Fruit fly (Drosophila melanogaster) whole organism, embryonic: ENCODE results near the gene CG34256.
A peak's percentile ranks its signal among the peaks of the same experiment; 100 is the strongest.

Experiments
- Ada2b ChIP-seq: fragments of 200-800 bp; sonication (Bioruptor generic); IDR thresholded peaks from 2 replicates; pipeline ENCODE4 v1.3.6; 2022; ENCODE audit warnings: missing biosample characterization, missing genetic modification characterization
- BEAF-32 ChIP-seq: fragments of 200-800 bp; sonication (Bioruptor generic); optimal IDR thresholded peaks from 3 replicates; lab custom pipeline; 2017; ENCODE audit warnings: missing biosample characterization, missing genetic modification characterization, mild to moderate bottlenecking, moderate library complexity, missing genetic modification reagents
- Blimp-1 ChIP-seq: fragments of 200-800 bp; sonication (Bioruptor generic); optimal IDR thresholded peaks from 3 replicates; lab custom pipeline; 2018; ENCODE audit warnings: missing biosample characterization, missing genetic modification characterization, mild to moderate bottlenecking, moderate library complexity, missing genetic modification reagents
- CG10267 ChIP-seq: fragments of 200-800 bp; sonication (Bioruptor generic); optimal IDR thresholded peaks from 2 replicates; lab custom pipeline; 2018; ENCODE audit warnings: missing biosample characterization, mild to moderate bottlenecking, missing genetic modification characterization, moderate library complexity
- CG12769 ChIP-seq: fragments of 200-800 bp; sonication (Bioruptor generic); optimal IDR thresholded peaks from 2 replicates; lab custom pipeline; 2019; ENCODE audit warnings: missing biosample characterization, mild to moderate bottlenecking, missing genetic modification characterization, moderate library complexity
- CG14441 ChIP-seq: fragments of 200-800 bp; sonication (Bioruptor generic); IDR thresholded peaks from 2 replicates; pipeline ENCODE4 v1.3.6; 2022; ENCODE audit warnings: missing biosample characterization, missing genetic modification characterization
- CG15696 ChIP-seq: fragments of 200-800 bp; sonication (Bioruptor generic); optimal IDR thresholded peaks from 2 replicates; lab custom pipeline; 2019; ENCODE audit warnings: missing biosample characterization, mild to moderate bottlenecking, missing genetic modification characterization, moderate library complexity
- CG3847 ChIP-seq: fragments of 200-800 bp; sonication (Bioruptor generic); IDR thresholded peaks from 2 replicates; pipeline ENCODE4 v1.3.6; 2022; ENCODE audit warnings: missing biosample characterization, missing genetic modification characterization
- CG6175 ChIP-seq: fragments of 200-800 bp; sonication (Bioruptor generic); IDR thresholded peaks from 3 replicates; pipeline ENCODE4 v1.3.6; 2022; ENCODE audit warnings: missing biosample characterization, missing genetic modification characterization
- CG6765 ChIP-seq: fragments of 200-800 bp; sonication (Bioruptor generic); optimal IDR thresholded peaks from 3 replicates; lab custom pipeline; 2017; ENCODE audit warnings: missing biosample characterization, mild to moderate bottlenecking, missing genetic modification characterization
- CG7928 ChIP-seq: fragments of 200-800 bp; sonication (Bioruptor generic); optimal IDR thresholded peaks from 2 replicates; lab custom pipeline; 2017; ENCODE audit warnings: missing biosample characterization, mild to moderate bottlenecking, missing genetic modification characterization
- CG9609 ChIP-seq: fragments of 200-800 bp; sonication (Bioruptor generic); optimal IDR thresholded peaks from 3 replicates; lab custom pipeline; 2016; ENCODE audit warnings: missing biosample characterization, missing genetic modification characterization
- CG9817 ChIP-seq: fragments of 200-800 bp; sonication (Bioruptor generic); optimal IDR thresholded peaks from 2 replicates; lab custom pipeline; 2018; ENCODE audit warnings: missing biosample characterization, mild to moderate bottlenecking, missing genetic modification characterization, moderate library complexity
- Dll ChIP-seq: fragments of 200-800 bp; sonication (Bioruptor generic); IDR thresholded peaks from 4 replicates; pipeline ENCODE4 v1.3.6; 2022; ENCODE audit warnings: missing biosample characterization, missing genetic modification characterization; ENCODE audit not compliant: partially characterized antibody
- Dp ChIP-seq: fragments of 200-800 bp; sonication (Bioruptor generic); optimal IDR thresholded peaks from 2 replicates; lab custom pipeline; 2018; ENCODE audit warnings: missing biosample characterization, mild to moderate bottlenecking, missing genetic modification characterization, moderate library complexity
- E2f1 ChIP-seq: fragments of 200-800 bp; sonication (Bioruptor generic); IDR thresholded peaks from 2 replicates; pipeline ENCODE4 v1.3.6; 2022; ENCODE audit warnings: missing biosample characterization, missing genetic modification characterization
- Fer2 ChIP-seq: fragments of 200-800 bp; sonication (Bioruptor generic); optimal IDR thresholded peaks from 2 replicates; lab custom pipeline; 2018; ENCODE audit warnings: missing biosample characterization, mild to moderate bottlenecking, missing genetic modification characterization, moderate library complexity
- H2.0 ChIP-seq: fragments of 200-800 bp; sonication (Bioruptor generic); IDR thresholded peaks from 2 replicates; pipeline ENCODE4 v1.3.6; 2022; ENCODE audit warnings: missing biosample characterization, missing genetic modification characterization
- Hr78 ChIP-seq, 2 experiments: fragments of 200-800 bp in 1 of 2; fragments of >200 bp in 1 of 2; sonication (Bioruptor generic) in 1 of 2; optimal IDR thresholded peaks; 2 replicates each; lab custom pipeline; 2017 to 2019; ENCODE audit warnings: missing biosample characterization in 2 of 2, missing genetic modification characterization in 2 of 2, mild to moderate bottlenecking in 1 of 2, moderate library complexity in 1 of 2
- Jarid2 ChIP-seq: fragments of 200-800 bp; sonication (Bioruptor generic); optimal IDR thresholded peaks from 3 replicates; lab custom pipeline; 2017; ENCODE audit warnings: mild to moderate bottlenecking, missing biosample characterization, missing genetic modification reagents, missing genetic modification characterization
- MESR4 ChIP-seq: fragments of 200-800 bp; sonication (Bioruptor generic); optimal IDR thresholded peaks from 2 replicates; lab custom pipeline; 2018; ENCODE audit warnings: missing biosample characterization, mild to moderate bottlenecking, missing genetic modification characterization, moderate library complexity
- NC2α ChIP-seq: fragments of 200-800 bp; sonication (Bioruptor generic); optimal IDR thresholded peaks from 2 replicates; lab custom pipeline; 2016; ENCODE audit warnings: missing biosample characterization, missing genetic modification characterization
- Side ChIP-seq: fragments of 200-800 bp; sonication (Bioruptor generic); optimal IDR thresholded peaks from 2 replicates; lab custom pipeline; 2016; ENCODE audit warnings: missing biosample characterization, missing genetic modification characterization
- Sry-β ChIP-seq: fragments of 200-800 bp; sonication (Bioruptor generic); optimal IDR thresholded peaks from 2 replicates; lab custom pipeline; 2018; ENCODE audit warnings: missing biosample characterization, mild to moderate bottlenecking, missing genetic modification characterization, moderate library complexity
- TFAM ChIP-seq: fragments of 200-800 bp; sonication (Bioruptor generic); optimal IDR thresholded peaks from 2 replicates; lab custom pipeline; 2017; ENCODE audit warnings: missing biosample characterization, missing genetic modification characterization, inconsistent platforms
- Taf1 ChIP-seq: fragments of 200-800 bp; sonication (Bioruptor generic); IDR thresholded peaks from 2 replicates; pipeline ENCODE4 v1.3.6; 2022; ENCODE audit warnings: missing biosample characterization, missing genetic modification characterization
- Vsx1 ChIP-seq: fragments of 200-800 bp; sonication (Bioruptor generic); optimal IDR thresholded peaks from 2 replicates; lab custom pipeline; 2017; ENCODE audit warnings: missing biosample characterization, mild to moderate bottlenecking, missing genetic modification characterization, missing genetic modification reagents
- abd-A ChIP-seq: fragments of 200-800 bp; sonication (Bioruptor generic); optimal IDR thresholded peaks from 3 replicates; lab custom pipeline; 2019; ENCODE audit warnings: missing biosample characterization, mild to moderate bottlenecking, missing genetic modification characterization, moderate library complexity
- al ChIP-seq: fragments of 200-800 bp; sonication (Bioruptor generic); IDR thresholded peaks from 2 replicates; pipeline ENCODE4 v1.3.6; 2022; ENCODE audit warnings: missing biosample characterization, missing genetic modification characterization
- ap ChIP-seq: fragments of 200-800 bp; sonication (Bioruptor generic); IDR thresholded peaks from 2 replicates; pipeline ENCODE4 v1.3.6; 2022; ENCODE audit warnings: missing biosample characterization, missing genetic modification characterization
- ara ChIP-seq: fragments of 200-800 bp; sonication (Bioruptor generic); IDR thresholded peaks from 2 replicates; pipeline ENCODE4 v1.3.6; 2022; ENCODE audit warnings: missing biosample characterization, missing genetic modification characterization
- chif ChIP-seq, 2 experiments: fragments of 200-800 bp; sonication (Bioruptor generic); optimal IDR thresholded peaks; 3 replicates each; lab custom pipeline; 2016; ENCODE audit warnings: missing biosample characterization in 2 of 2, missing genetic modification characterization in 2 of 2
- chn ChIP-seq: fragments of 200-800 bp; sonication (Bioruptor generic); optimal IDR thresholded peaks from 2 replicates; lab custom pipeline; 2016; ENCODE audit warnings: missing biosample characterization, missing genetic modification characterization
- dan ChIP-seq: fragments of 200-800 bp; sonication (Bioruptor generic); IDR thresholded peaks from 2 replicates; pipeline ENCODE4 v1.3.6; 2022; ENCODE audit warnings: missing biosample characterization, missing genetic modification characterization
- dmrt11E ChIP-seq: fragments of 200-800 bp; sonication (Bioruptor generic); optimal IDR thresholded peaks from 3 replicates; lab custom pipeline; 2018; ENCODE audit warnings: missing biosample characterization, mild to moderate bottlenecking, missing genetic modification characterization, moderate library complexity
- dmrt99B ChIP-seq: fragments of 200-800 bp; sonication (Bioruptor generic); optimal IDR thresholded peaks from 2 replicates; lab custom pipeline; 2018; ENCODE audit warnings: missing biosample characterization, mild to moderate bottlenecking, missing genetic modification characterization, moderate library complexity
- emc ChIP-seq: fragments of 200-800 bp; sonication (Bioruptor generic); optimal IDR thresholded peaks from 2 replicates; lab custom pipeline; 2016; ENCODE audit warnings: missing biosample characterization, missing genetic modification characterization
- fd3F ChIP-seq: fragments of 200-800 bp; sonication (Bioruptor generic); optimal IDR thresholded peaks from 2 replicates; lab custom pipeline; 2018; ENCODE audit warnings: missing biosample characterization, mild to moderate bottlenecking, missing genetic modification characterization, moderate library complexity
- fu2 ChIP-seq: fragments of 200-800 bp; sonication (Bioruptor generic); optimal IDR thresholded peaks from 2 replicates; lab custom pipeline; 2016; ENCODE audit warnings: missing biosample characterization, missing genetic modification characterization
- gsb ChIP-seq: fragments of 200-800 bp; sonication (Bioruptor generic); IDR thresholded peaks from 2 replicates; pipeline ENCODE4 v1.3.6; 2022; ENCODE audit warnings: missing biosample characterization, missing genetic modification characterization
- inv ChIP-seq: fragments of 200-800 bp; sonication (Bioruptor generic); IDR thresholded peaks from 2 replicates; pipeline ENCODE4 v1.3.6; 2022; ENCODE audit warnings: missing biosample characterization, missing genetic modification characterization; ENCODE audit not compliant: partially characterized antibody
- kni ChIP-seq: fragments of 200-800 bp; sonication (Bioruptor generic); optimal IDR thresholded peaks from 3 replicates; lab custom pipeline; 2017; ENCODE audit warnings: mild to moderate bottlenecking, missing biosample characterization, missing genetic modification reagents, missing genetic modification characterization
- p53 ChIP-seq: fragments of 200-800 bp; sonication (Bioruptor generic); optimal IDR thresholded peaks from 2 replicates; lab custom pipeline; 2016; ENCODE audit warnings: missing biosample characterization, missing genetic modification characterization
- pfk ChIP-seq: fragments of 200-800 bp; sonication (Bioruptor generic); optimal IDR thresholded peaks from 2 replicates; lab custom pipeline; 2018; ENCODE audit warnings: missing biosample characterization, mild to moderate bottlenecking, missing genetic modification characterization, moderate library complexity
- pros ChIP-seq: fragments of 200-800 bp; sonication (Bioruptor generic); optimal IDR thresholded peaks from 3 replicates; lab custom pipeline; 2019; ENCODE audit warnings: missing biosample characterization, mild to moderate bottlenecking, missing genetic modification characterization, moderate library complexity
- row ChIP-seq: fragments of 200-800 bp; sonication (Bioruptor generic); IDR thresholded peaks from 3 replicates; pipeline ENCODE4 v1.3.6; 2022; ENCODE audit warnings: missing biosample characterization, missing genetic modification characterization
- sens ChIP-seq: fragments of 200-800 bp; sonication (Bioruptor generic); peaks from one replicate; lab custom pipeline; 2016; ENCODE audit warnings: missing biosample characterization, missing genetic modification characterization
- tgo ChIP-seq: fragments of 200-800 bp; sonication (Bioruptor generic); IDR thresholded peaks from 3 replicates; pipeline ENCODE4 v1.3.6; 2022; ENCODE audit warnings: missing biosample characterization, missing genetic modification characterization
- wor ChIP-seq: fragments of 200-800 bp; sonication (Bioruptor generic); IDR thresholded peaks from 2 replicates; pipeline ENCODE4 v1.3.6; 2022; ENCODE audit warnings: missing biosample characterization, missing genetic modification characterization

Gene CG34256

dm6 chr3L:18988055-18988819 lies 1.4 kb downstream of the CG34256 start, which contains the start of gene CG11619:
TSS of gene CG11619 (minus strand) at chr3L:18988323.
- no peak for TF ChIP-seq chif (GFP tag; optimal IDR thresholded peaks at IDR 0.05; lab: Kevin White, UChicago)
- no peak for TF ChIP-seq ap (GFP tag; lab: Robert Waterston, UW)
- no peak for TF ChIP-seq CG6765 (GFP tag; lab: Kevin White, UChicago)
- peak; percentile 48 for TF ChIP-seq kni (GFP tag; lab: Kevin White, UChicago)
- peak; percentile 38 for TF ChIP-seq sens (GFP tag; lab: Kevin White, UChicago)
- peak; percentile 10; the same call in 1 of the 3 replicates for TF ChIP-seq row (GFP tag; lab: Robert Waterston, UW)
- TF ChIP-seq chn: no peak
- no peak for TF ChIP-seq Fer2 (tag; lab: Kevin White, UChicago)
- no peak for TF ChIP-seq Jarid2 (GFP tag; lab: Kevin White, UChicago)
- TF ChIP-seq dmrt99B (tag; lab: Kevin White, UChicago): no peak
- TF ChIP-seq dan: no peak
- no peak for TF ChIP-seq pfk (GFP tag; lab: Kevin White, UChicago)
- peak; percentile 70; the same call in 2 of the 3 replicates for TF ChIP-seq CG6175 (GFP tag; lab: Robert Waterston, UW)
- no peak for TF ChIP-seq gsb (GFP tag; lab: Robert Waterston, UW)
- no peak for TF ChIP-seq al (GFP tag; lab: Robert Waterston, UW)
- no peak for TF ChIP-seq p53
- TF ChIP-seq CG9609 (GFP tag; lab: Kevin White, UChicago): no peak
- TF ChIP-seq CG14441 (GFP tag; lab: Robert Waterston, UW): no peak
- TF ChIP-seq Hr78 (GFP tag; optimal IDR thresholded peaks at IDR 0.05; lab: Kevin White, UChicago): peak in 1 of 2 experiments; percentile 44
- TF ChIP-seq NC2α (GFP tag; lab: Kevin White, UChicago): no peak
- no peak for TF ChIP-seq CG15696 (tag; lab: Kevin White, UChicago)
- peak; percentile 88 for TF ChIP-seq pros (GFP tag; lab: Kevin White, UChicago)
- TF ChIP-seq Ada2b (GFP tag; lab: Robert Waterston, UW): no peak
- TF ChIP-seq fu2 (GFP tag; lab: Kevin White, UChicago): no peak
- TF ChIP-seq wor: no peak
- peak; percentile 34 for TF ChIP-seq CG12769 (tag; lab: Kevin White, UChicago)
- TF ChIP-seq abd-A (tag; lab: Kevin White, UChicago): no peak
- no peak for TF ChIP-seq Dp (GFP tag; lab: Kevin White, UChicago)
- peak; percentile 17 for TF ChIP-seq BEAF-32 (GFP tag; lab: Kevin White, UChicago)
- TF ChIP-seq H2.0 (GFP tag; lab: Robert Waterston, UW): no peak
- TF ChIP-seq CG9817: no peak
- TF ChIP-seq TFAM (GFP tag; lab: Kevin White, UChicago): no peak
- no peak for TF ChIP-seq tgo (GFP tag; lab: Robert Waterston, UW)
- no peak for TF ChIP-seq ara (GFP tag; lab: Robert Waterston, UW)
- no peak for TF ChIP-seq dmrt11E (tag; lab: Kevin White, UChicago)
- peak; percentile 93 for TF ChIP-seq Blimp-1 (GFP tag; lab: Kevin White, UChicago)
- no peak for TF ChIP-seq E2f1
- no peak for TF ChIP-seq Taf1 (GFP tag; lab: Robert Waterston, UW)
- no peak for TF ChIP-seq emc (GFP tag; lab: Kevin White, UChicago)
- TF ChIP-seq fd3F: no peak
- TF ChIP-seq CG7928 (GFP tag; lab: Kevin White, UChicago): no peak
- TF ChIP-seq Side (GFP tag; lab: Kevin White, UChicago): no peak
- no peak for TF ChIP-seq CG10267
- no peak for TF ChIP-seq CG3847 (GFP tag; lab: Robert Waterston, UW)
- TF ChIP-seq Dll (GFP tag; lab: Robert Waterston, UW): 0 out of 4 replicates have a peak, but pooled peaks have one; percentile 20
- no peak for TF ChIP-seq Sry-β (GFP tag; lab: Kevin White, UChicago)
- no peak for TF ChIP-seq MESR4 (GFP tag; lab: Kevin White, UChicago)
- TF ChIP-seq inv (GFP tag; lab: Robert Waterston, UW): no peak
- TF ChIP-seq Vsx1: peak; percentile 8
